Fruit fly (Drosophila melanogaster): ENCODE measurements around the gene CG4907.

CG4907 gene

DNA sequence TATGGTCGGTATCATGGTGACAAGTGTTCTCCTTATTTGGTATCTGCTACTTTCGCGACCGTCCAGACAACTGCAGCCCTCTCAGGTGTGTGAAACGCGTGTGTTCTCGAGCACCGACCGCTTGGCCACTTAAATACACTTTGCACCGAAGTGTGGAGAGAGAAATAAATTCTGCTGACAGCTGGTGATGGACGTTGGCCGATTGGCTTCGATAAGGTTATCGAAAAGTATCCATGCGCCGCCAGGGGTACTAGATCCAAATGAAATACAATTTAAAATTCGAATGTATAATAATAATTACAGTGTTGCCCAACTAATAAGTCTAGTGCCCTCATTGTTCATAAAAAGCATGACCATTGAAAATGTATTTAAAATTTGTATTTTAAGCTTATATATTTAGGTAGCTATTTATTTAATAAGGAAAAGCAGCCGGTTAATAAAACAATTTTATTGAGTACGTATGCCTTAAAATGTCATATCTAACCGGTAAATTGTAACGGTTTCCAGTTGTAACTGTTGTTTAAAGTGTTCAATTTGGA, 24.2 kb downstream of the CG4907 start, which contains the start of the genes Gclm and CG17625:
Gene Gclm (minus strand): TSS at position 175 of the 539 bp plus-strand sequence.
Gene CG17625 (plus strand): TSS at position 514 of the 539 bp plus-strand sequence.
- peak; percentile 41 for TF ChIP-seq Hey (tag; optimal IDR thresholded peaks at IDR 0.05)
- no peak for TF ChIP-seq Tbp (GFP tag; optimal IDR thresholded peaks at IDR 0.05)
- TF ChIP-seq ERR (GFP tag; optimal IDR thresholded peaks at IDR 0.05) = peak; percentile 42
- peak; percentile 69; the same call in 1 of the 2 replicates for TF ChIP-seq sna (GFP tag; IDR thresholded peaks at IDR 0.05; ENCODE audit: partially characterized antibody)
- TF ChIP-seq kay (GFP tag; optimal IDR thresholded peaks at IDR 0.05) = peak; percentile 41
- no peak for TF ChIP-seq CG15073 (GFP tag; optimal IDR thresholded peaks at IDR 0.05)
- no peak for TF ChIP-seq CG4820 (GFP tag; optimal IDR thresholded peaks at IDR 0.05)
- TF ChIP-seq CkIIα-i1 (GFP tag; IDR thresholded peaks at IDR 0.05) = no peak
- peak; percentile 32 for TF ChIP-seq D19A (tag; optimal IDR thresholded peaks at IDR 0.05)
- no peak for TF ChIP-seq run (tag; optimal IDR thresholded peaks at IDR 0.05)
- TF ChIP-seq CG6683 (GFP tag; optimal IDR thresholded peaks at IDR 0.05) = peak; percentile 9
- TF ChIP-seq unpg (GFP tag; optimal IDR thresholded peaks at IDR 0.05) = peak; percentile 42
- no peak for TF ChIP-seq fd64A (GFP tag; optimal IDR thresholded peaks at IDR 0.05)
- no peak for TF ChIP-seq Sin3A (optimal IDR thresholded peaks at IDR 0.05)
- TF ChIP-seq Bteb2 (GFP tag; optimal IDR thresholded peaks at IDR 0.05) = no peak
- peak; percentile 77 for TF ChIP-seq MBD-R2 (GFP tag; IDR thresholded peaks at IDR 0.05)
- TF ChIP-seq Med (GFP tag) = peak; percentile 92
- no peak for TF ChIP-seq cas (GFP tag; IDR thresholded peaks at IDR 0.05)
- no peak for TF ChIP-seq CG17802 (tag; optimal IDR thresholded peaks at IDR 0.05)
- TF ChIP-seq CG14667 (GFP tag; IDR thresholded peaks at IDR 0.05) = peak; percentile 30; the same call in 1 of the 2 replicates
- peak; percentile 57 for TF ChIP-seq gcm (GFP tag; optimal IDR thresholded peaks at IDR 0.05)
- TF ChIP-seq HLH3B (GFP tag; IDR thresholded peaks at IDR 0.05) = peak; percentile 41; the same call in 1 of the 2 replicates
- no peak for TF ChIP-seq pum (GFP tag; optimal IDR thresholded peaks at IDR 0.05)
- TF ChIP-seq wor (GFP tag; IDR thresholded peaks at IDR 0.05) = no peak; the same call in 1 of the 2 replicates
- TF ChIP-seq sob (GFP tag; IDR thresholded peaks at IDR 0.05) = peak; percentile 81
- TF ChIP-seq Side (GFP tag; optimal IDR thresholded peaks at IDR 0.05) = peak; percentile 63
- peak; percentile 53 for TF ChIP-seq ato (GFP tag; IDR thresholded peaks at IDR 0.05; ENCODE audit: partially characterized antibody)
- TF ChIP-seq en (GFP tag; optimal IDR thresholded peaks at IDR 0.05) = no peak
- TF ChIP-seq amos (GFP tag; IDR thresholded peaks at IDR 0.05; ENCODE audit: partially characterized antibody) = peak; percentile 84
- no peak for TF ChIP-seq CG7786 (GFP tag; optimal IDR thresholded peaks at IDR 0.05)
- peak; percentile 22 for TF ChIP-seq CG1647 (GFP tag; optimal IDR thresholded peaks at IDR 0.05)
- TF ChIP-seq Gsc (GFP tag; IDR thresholded peaks at IDR 0.05) = no peak
- TF ChIP-seq hkb (optimal IDR thresholded peaks at IDR 0.05) = no peak
- TF ChIP-seq hkb (GFP tag; IDR thresholded peaks at IDR 0.05) = peak; percentile 44; the same call in 1 of the 2 replicates
- no peak for TF ChIP-seq CG15479 (GFP tag; optimal IDR thresholded peaks at IDR 0.05)
- TF ChIP-seq CG9797 (GFP tag; optimal IDR thresholded peaks at IDR 0.05) = peak; percentile 24
- TF ChIP-seq pros (GFP tag; optimal IDR thresholded peaks at IDR 0.05) = no peak
- peak; percentile 54 for TF ChIP-seq CG17359 (tag; optimal IDR thresholded peaks at IDR 0.05)
- TF ChIP-seq CG10366 (GFP tag; IDR thresholded peaks at IDR 0.05) = peak; percentile 60
- TF ChIP-seq Abd-B (GFP tag; optimal IDR thresholded peaks at IDR 0.05) = peak; percentile 75
- TF ChIP-seq mld (GFP tag; IDR thresholded peaks at IDR 0.05; ENCODE audit: partially characterized antibody) = peak; percentile 68; the same call in 1 of the 3 replicates
- no peak for TF ChIP-seq CG3163 (GFP tag; optimal IDR thresholded peaks at IDR 0.05)
- TF ChIP-seq CrebB (tag; optimal IDR thresholded peaks at IDR 0.05) = peak; percentile 27
- no peak for TF ChIP-seq Hr39 (optimal IDR thresholded peaks at IDR 0.05)
- TF ChIP-seq sc (optimal IDR thresholded peaks at IDR 0.05) = no peak
- no peak for TF ChIP-seq sc (GFP tag; optimal IDR thresholded peaks at IDR 0.05)
- TF ChIP-seq CG6175 (GFP tag; IDR thresholded peaks at IDR 0.05) = no peak
- peak; percentile 40 for TF ChIP-seq Adf1 (GFP tag; IDR thresholded peaks at IDR 0.05)
- TF ChIP-seq p53 (GFP tag; optimal IDR thresholded peaks at IDR 0.05) = no peak
- no peak for TF ChIP-seq Usf (GFP tag; optimal IDR thresholded peaks at IDR 0.05)
- TF ChIP-seq ftz-f1 (GFP tag; optimal IDR thresholded peaks at IDR 0.05) = peak; percentile 29
- no peak for TF ChIP-seq jing (GFP tag; optimal IDR thresholded peaks at IDR 0.05)

All from whole organism, embryonic.